Worm (Caenorhabditis elegans) whole organism, L2 larva: Measurements from ENCODE around the gene sftb-1.

ENCODE experiments used
- ceh-82 ChIP-seq: fragments of 150-350 bp; optimal IDR thresholded peaks from 2 replicates; lab custom pipeline; 2014; ENCODE audit warnings: missing biosample characterization, missing genetic modification characterization
- fos-1 ChIP-seq: fragments of 150-350 bp; optimal IDR thresholded peaks from 2 replicates; lab custom pipeline; 2014; ENCODE audit warnings: missing biosample characterization, missing genetic modification characterization
- lsy-2 ChIP-seq, 2 experiments: fragments of 150-350 bp in 1 of 2; sonication (generic microtip) in 1 of 2; optimal IDR thresholded peaks; 2 replicates each; lab custom pipeline; 2014 to 2017; ENCODE audit warnings: missing biosample characterization in 2 of 2, missing genetic modification characterization in 2 of 2
- unc-62 ChIP-seq: fragments of 150-350 bp; optimal IDR thresholded peaks from 2 replicates; lab custom pipeline; 2014; ENCODE audit warnings: missing biosample characterization, missing genetic modification reagents, missing genetic modification characterization

ce11 chrIII:4231372-4231771, 37.7 kb downstream of the sftb-1 start:
- TF ChIP-seq lsy-2 (tag; optimal IDR thresholded peaks at IDR 0.05; lab: Kevin White, UChicago) (no peak), unc-62 (GFP tag; lab: Kevin White, UChicago) (no peak), fos-1 (tag; lab: Kevin White, UChicago) (no peak), ceh-82 (tag; lab: Kevin White, UChicago) (no peak)
